Fruit fly (Drosophila melanogaster): ENCODE measurements around the gene Cyp12c1.

The Cyp12c1 gene

DNA sequence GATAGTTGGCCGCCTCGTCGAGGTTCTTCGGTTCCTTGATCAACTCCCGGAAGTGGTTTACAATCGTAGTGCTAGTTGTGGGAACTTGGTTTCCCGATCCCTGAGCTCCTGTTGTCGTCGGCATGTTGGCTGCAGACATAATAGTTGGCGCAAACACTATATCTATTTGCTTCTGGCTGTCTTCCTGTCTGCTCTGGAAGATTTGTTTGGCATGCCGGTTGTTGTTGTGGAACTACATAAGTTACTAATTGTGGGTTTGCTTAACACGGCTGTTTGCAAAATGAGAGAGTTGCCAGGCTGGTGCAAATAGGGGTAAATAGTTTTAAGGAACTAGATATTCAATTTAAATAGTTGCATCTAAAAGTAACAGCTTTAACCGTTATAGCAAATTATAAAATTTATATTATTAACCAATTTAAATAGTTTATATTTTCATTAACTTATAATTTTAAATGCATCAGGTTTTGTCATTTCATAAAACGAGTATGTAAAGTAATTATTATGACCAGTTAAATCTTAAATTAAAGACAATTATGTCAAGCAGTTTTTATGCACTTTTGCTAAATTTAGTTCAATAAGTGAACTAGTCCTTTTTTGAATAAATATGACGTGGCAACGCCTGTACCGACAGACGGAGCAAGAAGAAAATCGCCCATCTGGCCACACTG, 4.4 kb downstream of the Cyp12c1 start, which contains the start of the genes Sgf11 and CG32202 (continued):
- TF ChIP-seq CG4360 (GFP tag; IDR thresholded peaks at IDR 0.05) (peak; percentile 61), Ssrp (tag; optimal IDR thresholded peaks at IDR 0.05) (peak; percentile 65), Dbx (GFP tag; IDR thresholded peaks at IDR 0.05) (no peak), CG11696 (GFP tag; IDR thresholded peaks at IDR 0.05) (no peak), NfI (GFP tag; optimal IDR thresholded peaks at IDR 0.05) (peak; percentile 58), CG7372 (GFP tag; IDR thresholded peaks at IDR 0.05) (peak; percentile 42; the same call in 1 of the 2 replicates), pnt (GFP tag; optimal IDR thresholded peaks at IDR 0.05) (peak; percentile 2), CG17328 (GFP tag; IDR thresholded peaks at IDR 0.05) (peak; percentile 51; the same call in 1 of the 2 replicates), CG12744 (GFP tag; optimal IDR thresholded peaks at IDR 0.05) (no peak), CG2120 (GFP tag; optimal IDR thresholded peaks at IDR 0.05) (peak; percentile 63), zfh2 (GFP tag; optimal IDR thresholded peaks at IDR 0.05) (no peak), exex (tag; optimal IDR thresholded peaks at IDR 0.05) (peak; percentile 37), gem (tag; optimal IDR thresholded peaks at IDR 0.05) (peak; percentile 86), CG4424 (GFP tag; optimal IDR thresholded peaks at IDR 0.05) (peak; percentile 56), CG10366 (GFP tag; IDR thresholded peaks at IDR 0.05) (peak; percentile 45; the same call in 1 of the 2 replicates), bcd (GFP tag; optimal IDR thresholded peaks at IDR 0.05) (peak; percentile 55), Kr (GFP tag; optimal IDR thresholded peaks at IDR 0.05) (no peak), CG6683 (GFP tag; optimal IDR thresholded peaks at IDR 0.05) (no peak), phol (tag; optimal IDR thresholded peaks at IDR 0.05) (peak; percentile 81), CG15601 (tag; optimal IDR thresholded peaks at IDR 0.05) (peak; percentile 72), CG15696 (tag; optimal IDR thresholded peaks at IDR 0.05) (peak; percentile 55), Ets97D (GFP tag; optimal IDR thresholded peaks at IDR 0.05) (peak; percentile 46), CG16815 (GFP tag; optimal IDR thresholded peaks at IDR 0.05) (peak; percentile 47), kay (GFP tag; optimal IDR thresholded peaks at IDR 0.05) (peak; percentile 49), lola (GFP tag; optimal IDR thresholded peaks at IDR 0.05) (peak in 1 of 3 experiments; percentile 78), croc (GFP tag; conservative IDR thresholded peaks at IDR 0.05) (no peak; the same call in 2 of the 3 replicates), Elba2 (GFP tag; optimal IDR thresholded peaks at IDR 0.05) (peak; percentile 37), trem (tag; optimal IDR thresholded peaks at IDR 0.05) (peak; percentile 76), Scr (GFP tag; IDR thresholded peaks at IDR 0.05; ENCODE audit: partially characterized antibody) (no peak), toy (GFP tag; IDR thresholded peaks at IDR 0.05) (no peak), CG18619 (GFP tag; optimal IDR thresholded peaks at IDR 0.05) (peak; percentile 63), ara (GFP tag; IDR thresholded peaks at IDR 0.05) (0 out of 2 replicates have a peak, but pooled peaks have one; percentile 36), CG2202 (tag; optimal IDR thresholded peaks at IDR 0.05) (peak; percentile 23), CG11398 (GFP tag; optimal IDR thresholded peaks at IDR 0.05) (no peak), Sox102F (GFP tag; optimal IDR thresholded peaks at IDR 0.05) (peak; percentile 70), Meics (GFP tag; optimal IDR thresholded peaks at IDR 0.05) (peak; percentile 75), fd96Cb (tag; optimal IDR thresholded peaks at IDR 0.05) (peak; percentile 46), CG10543 (GFP tag; optimal IDR thresholded peaks at IDR 0.05) (peak; percentile 52), mam (GFP tag; optimal IDR thresholded peaks at IDR 0.05) (peak; percentile 35), CG8281 (tag; optimal IDR thresholded peaks at IDR 0.05) (peak; percentile 33), CG17361 (GFP tag; IDR thresholded peaks at IDR 0.05) (peak; percentile 80; the same call in 2 of the 3 replicates), Sry-β (GFP tag; optimal IDR thresholded peaks at IDR 0.05) (peak; percentile 20), esg (GFP tag; conservative IDR thresholded peaks at IDR 0.05) (peak; percentile 53; the same call in 1 of the 2 replicates), Ets65A (GFP tag) (peak; percentile 60), CG14014 (GFP tag; IDR thresholded peaks at IDR 0.05) (0 out of 2 replicates have a peak, but pooled peaks have one; percentile 52), CG4328 (GFP tag; optimal IDR thresholded peaks at IDR 0.05) (peak; percentile 13), CG13775 (GFP tag; optimal IDR thresholded peaks at IDR 0.05) (peak; percentile 70), H2.0 (GFP tag; IDR thresholded peaks at IDR 0.05) (peak; percentile 38; the same call in 1 of the 2 replicates), caup (GFP tag; optimal IDR thresholded peaks at IDR 0.05; ENCODE audit: severe bottlenecking) (peak; percentile 42)

Measured in whole organism, embryonic.